Worm (Caenorhabditis elegans) whole organism, early embryonic: ENCODE data around the gene zen-4.

ENCODE experiments used
- B0310.2 ChIP-seq: sonication (generic microtip); optimal IDR thresholded peaks from 2 replicates; lab custom pipeline; 2016; ENCODE audit warnings: mild to moderate bottlenecking, missing genetic modification characterization, missing compliant biosample characterization
- F13C5.2 ChIP-seq: sonication (generic microtip); optimal IDR thresholded peaks from 2 replicates; lab custom pipeline; 2017; ENCODE audit warnings: mild to moderate bottlenecking, missing genetic modification characterization, inconsistent platforms, missing compliant biosample characterization
- aly-1 ChIP-seq: sonication (generic microtip); optimal IDR thresholded peaks from 2 replicates; lab custom pipeline; 2016; ENCODE audit warnings: missing genetic modification characterization, missing compliant biosample characterization
- ama-1 ChIP-seq: fragments of 150-350 bp; optimal IDR thresholded peaks from 2 replicates; lab custom pipeline; 2014
- ceh-13 ChIP-seq: fragments of 200-800 bp; sonication (Bioruptor generic); optimal IDR thresholded peaks from 2 replicates; lab custom pipeline; 2018; ENCODE audit warnings: mild to moderate bottlenecking, missing genetic modification characterization, missing compliant biosample characterization
- ceh-36 ChIP-seq: sonication (generic microtip); optimal IDR thresholded peaks from 2 replicates; lab custom pipeline; 2016; ENCODE audit warnings: missing genetic modification characterization, inconsistent platforms, missing compliant biosample characterization
- ets-7 ChIP-seq: sonication (generic microtip); optimal IDR thresholded peaks from 2 replicates; lab custom pipeline; 2016; ENCODE audit warnings: missing genotype, missing genetic modification characterization, missing compliant biosample characterization
- flt-1 ChIP-seq: fragments of 200-800 bp; sonication (Bioruptor generic); IDR thresholded peaks from 2 replicates; pipeline ENCODE4 v1.3.6; 2022; ENCODE audit warnings: missing genetic modification characterization, missing compliant biosample characterization
- hmbx-1 ChIP-seq: sonication (generic microtip); optimal IDR thresholded peaks from 2 replicates; lab custom pipeline; 2016; ENCODE audit warnings: mild to moderate bottlenecking, missing genetic modification characterization, missing compliant biosample characterization
- hmg-4 ChIP-seq: fragments of 200-800 bp; sonication (Bioruptor generic); optimal IDR thresholded peaks from 2 replicates; lab custom pipeline; 2018; ENCODE audit warnings: mild to moderate bottlenecking, missing genetic modification characterization, missing compliant biosample characterization
- hnd-1 ChIP-seq: sonication (generic microtip); optimal IDR thresholded peaks from 2 replicates; lab custom pipeline; 2016; ENCODE audit warnings: missing genetic modification characterization, missing compliant biosample characterization
- pes-1 ChIP-seq: fragments of 200-800 bp; sonication (Bioruptor generic); IDR thresholded peaks from 2 replicates; pipeline ENCODE4 v1.3.6; 2022; ENCODE audit warnings: missing genetic modification reagents, missing genetic modification characterization, missing compliant biosample characterization
- scrt-1 ChIP-seq: fragments of 200-800 bp; sonication (Bioruptor generic); IDR thresholded peaks from 2 replicates; pipeline ENCODE4 v1.3.6; 2022; ENCODE audit warnings: missing genetic modification characterization, missing compliant biosample characterization
- sea-1 ChIP-seq: fragments of 200-800 bp; sonication (Bioruptor generic); conservative IDR thresholded peaks from 2 replicates; pipeline ENCODE4 v1.3.6; 2022; ENCODE audit warnings: missing genetic modification characterization, missing compliant biosample characterization
- tbx-11 ChIP-seq: fragments of 200-800 bp; sonication (Bioruptor generic); IDR thresholded peaks from 2 replicates; pipeline ENCODE4 v1.3.6; 2022; ENCODE audit warnings: missing genetic modification characterization, missing compliant biosample characterization
- tbx-37 ChIP-seq: fragments of 200-800 bp; sonication (Bioruptor generic); conservative IDR thresholded peaks from 2 replicates; pipeline ENCODE4 v1.3.6; 2022; ENCODE audit warnings: missing genetic modification reagents, missing genetic modification characterization, missing compliant biosample characterization
- tra-4 ChIP-seq: sonication (generic microtip); optimal IDR thresholded peaks from 2 replicates; lab custom pipeline; 2017; ENCODE audit warnings: missing genetic modification characterization, missing compliant biosample characterization

Gene zen-4

ce11 chrIV:6117741-6118265, at the start of gene zen-4:
TSS of gene zen-4 (plus strand) at chrIV:6118215.
- TF ChIP-seq tbx-37: no peak
- TF ChIP-seq tra-4 (tag; lab: Kevin White, UChicago): no peak
- peak; percentile 39; the same call in 1 of the 2 replicates for TF ChIP-seq pes-1 (GFP tag; lab: Robert Waterston, UW)
- no peak for TF ChIP-seq tbx-11 (GFP tag; lab: Robert Waterston, UW)
- TF ChIP-seq ceh-13 (GFP tag; lab: Kevin White, UChicago): no peak
- no peak for TF ChIP-seq ceh-36 (tag; lab: Kevin White, UChicago)
- TF ChIP-seq scrt-1 (GFP tag; lab: Robert Waterston, UW): no peak
- TF ChIP-seq aly-1: no peak
- no peak for TF ChIP-seq hmg-4 (GFP tag; lab: Kevin White, UChicago)

- TF ChIP-seq sea-1 (GFP tag; lab: Robert Waterston, UW) (no peak), tbx-37 (no peak), F13C5.2 (tag; lab: Kevin White, UChicago) (no peak), hmbx-1 (tag; lab: Kevin White, UChicago) (no peak), ama-1 (lab: Kevin White, UChicago) (no peak), hnd-1 (no peak), B0310.2 (tag; lab: Kevin White, UChicago) (no peak), ceh-36 (tag; lab: Kevin White, UChicago) (no peak), aly-1 (no peak), tra-4 (tag; lab: Kevin White, UChicago) (no peak), scrt-1 (GFP tag; lab: Robert Waterston, UW) (no peak), tbx-11 (GFP tag; lab: Robert Waterston, UW) (no peak)
Observed at ce11 chrIV:6071026-6071425, 47.0 kb upstream of the zen-4 start.

ce11 chrIV:6076128-6076527, 41.9 kb upstream of the zen-4 start, which contains the start of gene cpg-20:
TSS of gene cpg-20 (minus strand) at chrIV:6076228.
- no peak for TF ChIP-seq F13C5.2 (tag; lab: Kevin White, UChicago)
- no peak for TF ChIP-seq ceh-13 (GFP tag; lab: Kevin White, UChicago)
- no peak for TF ChIP-seq aly-1
- no peak for TF ChIP-seq B0310.2 (tag; lab: Kevin White, UChicago)
- no peak for TF ChIP-seq ama-1 (lab: Kevin White, UChicago)
- TF ChIP-seq pes-1 (GFP tag; lab: Robert Waterston, UW): no peak
- TF ChIP-seq ets-7: no peak
- no peak for TF ChIP-seq ceh-36 (tag; lab: Kevin White, UChicago)
- no peak for TF ChIP-seq tra-4 (tag; lab: Kevin White, UChicago)

ce11 chrIV:6079925-6080324, 38.1 kb upstream of the zen-4 start, which contains the start of gene ugt-19:
TSS of gene ugt-19 (minus strand) at chrIV:6079952.
- TF ChIP-seq hmbx-1 (tag; lab: Kevin White, UChicago): no peak
- TF ChIP-seq B0310.2 (tag; lab: Kevin White, UChicago): no peak
- no peak for TF ChIP-seq tbx-11 (GFP tag; lab: Robert Waterston, UW)
- no peak for TF ChIP-seq scrt-1 (GFP tag; lab: Robert Waterston, UW)
- no peak for TF ChIP-seq tbx-37
- no peak for TF ChIP-seq F13C5.2 (tag; lab: Kevin White, UChicago)
- no peak for TF ChIP-seq tra-4 (tag; lab: Kevin White, UChicago)
- no peak for TF ChIP-seq flt-1 (GFP tag; lab: Robert Waterston, UW)
- no peak for TF ChIP-seq ceh-36 (tag; lab: Kevin White, UChicago)
- TF ChIP-seq pes-1 (GFP tag; lab: Robert Waterston, UW): no peak

ce11 chrIV:6083550-6084041, 34.4 kb upstream of the zen-4 start, which contains the start of gene ugt-20:
TSS of gene ugt-20 (minus strand) at chrIV:6083600.
- TF ChIP-seq sea-1 (GFP tag; lab: Robert Waterston, UW): no peak
- no peak for TF ChIP-seq ama-1 (lab: Kevin White, UChicago)
- TF ChIP-seq hmbx-1 (tag; lab: Kevin White, UChicago): no peak
- TF ChIP-seq F13C5.2 (tag; lab: Kevin White, UChicago): no peak

ce11 chrIV:6086479-6086878, 31.5 kb upstream of the zen-4 start:
- TF ChIP-seq B0310.2 (tag; lab: Kevin White, UChicago) (no peak), hnd-1 (no peak), hmg-4 (GFP tag; lab: Kevin White, UChicago) (no peak), flt-1 (GFP tag; lab: Robert Waterston, UW) (no peak), F13C5.2 (tag; lab: Kevin White, UChicago) (no peak), tbx-37 (no peak), tra-4 (tag; lab: Kevin White, UChicago) (no peak), ceh-13 (GFP tag; lab: Kevin White, UChicago) (no peak), scrt-1 (GFP tag; lab: Robert Waterston, UW) (no peak), pes-1 (GFP tag; lab: Robert Waterston, UW) (no peak), ama-1 (lab: Kevin White, UChicago) (no peak), hmbx-1 (tag; lab: Kevin White, UChicago) (no peak), ets-7 (no peak), tbx-11 (GFP tag; lab: Robert Waterston, UW) (no peak), sea-1 (GFP tag; lab: Robert Waterston, UW) (no peak), aly-1 (no peak)

ce11 chrIV:6092313-6092712, 25.7 kb upstream of the zen-4 start, which contains the start of gene K08B4.7:
TSS of gene K08B4.7 (minus strand) at chrIV:6092413.
- TF ChIP-seq tra-4 (tag; lab: Kevin White, UChicago) (no peak), hmg-4 (GFP tag; lab: Kevin White, UChicago) (no peak), aly-1 (no peak), ceh-36 (tag; lab: Kevin White, UChicago) (no peak), scrt-1 (GFP tag; lab: Robert Waterston, UW) (no peak), B0310.2 (tag; lab: Kevin White, UChicago) (no peak), flt-1 (GFP tag; lab: Robert Waterston, UW) (no peak), ama-1 (lab: Kevin White, UChicago) (no peak), tbx-11 (GFP tag; lab: Robert Waterston, UW) (no peak), hmbx-1 (tag; lab: Kevin White, UChicago) (no peak), sea-1 (GFP tag; lab: Robert Waterston, UW) (no peak)
